Worm (Caenorhabditis elegans): ENCODE results near the gene T28H11.7.

- TF ChIP-seq ama-1 (optimal IDR thresholded peaks at IDR 0.05) (no peak), flt-1 (GFP tag; IDR thresholded peaks at IDR 0.05) (no peak), B0310.2 (tag; optimal IDR thresholded peaks at IDR 0.05) (no peak), sea-1 (GFP tag; conservative IDR thresholded peaks at IDR 0.05) (no peak), F13C5.2 (tag; optimal IDR thresholded peaks at IDR 0.05) (no peak), pes-1 (GFP tag; IDR thresholded peaks at IDR 0.05) (no peak), ceh-36 (tag; optimal IDR thresholded peaks at IDR 0.05) (no peak)
These were observed 39.7 kb downstream of the T28H11.7 start, which contains the start of gene E03H12.5 for ce11 chrIV:4977176-4977693.
